Worm (Caenorhabditis elegans): ENCODE results near the gene nstp-3.
A peak's percentile ranks its signal among the peaks of the same experiment; 100 is the strongest.

nstp-3 gene

ce11 chrV:5844349-5844760, 46.3 kb upstream of the nstp-3 start (continued):
- TF ChIP-seq aha-1 (tag) (peak; percentile 91), ceh-32 (tag; optimal IDR thresholded peaks at IDR 0.05; ENCODE audit: poor library complexity) (no peak), hlh-30 (tag; optimal IDR thresholded peaks at IDR 0.05; ENCODE audit: insufficient read depth) (peak; percentile 99), ama-1 (optimal IDR thresholded peaks at IDR 0.05) (peak; percentile 34), hlh-11 (tag; optimal IDR thresholded peaks at IDR 0.05) (peak; percentile 94), mep-1 (tag; optimal IDR thresholded peaks at IDR 0.05) (peak; percentile 74), nhr-25 (tag; optimal IDR thresholded peaks at IDR 0.05; ENCODE audit: borderline replicate concordance, insufficient read depth) (peak; percentile 51), T20F7.1 (GFP tag; optimal IDR thresholded peaks at IDR 0.05) (peak; percentile 59), cey-2 (tag; optimal IDR thresholded peaks at IDR 0.05; ENCODE audit: borderline replicate concordance, insufficient read depth) (peak; percentile 83), hif-1 (tag; optimal IDR thresholded peaks at IDR 0.05) (peak in 1 of 2 experiments; percentile 18), nhr-11 (tag; optimal IDR thresholded peaks at IDR 0.05) (peak; percentile 87), mxl-3 (GFP tag; optimal IDR thresholded peaks at IDR 0.05) (peak; percentile 80), duxl-1 (tag; optimal IDR thresholded peaks at IDR 0.05; ENCODE audit: poor library complexity) (no peak), R02D3.7 (tag; optimal IDR thresholded peaks at IDR 0.05) (no peak), unc-62 (GFP tag; optimal IDR thresholded peaks at IDR 0.05 in 1 of 2) (peak in 1 of 2 experiments; percentile 99), unc-62 (tag; optimal IDR thresholded peaks at IDR 0.05) (no peak), spr-1 (tag; optimal IDR thresholded peaks at IDR 0.05) (peak; percentile 70), jun-1 (tag; optimal IDR thresholded peaks at IDR 0.05) (peak; percentile 30), T26A8.4 (GFP tag; IDR thresholded peaks at IDR 0.05) (peak; percentile 33; the same call in 1 of the 2 replicates), F49E8.2 (tag; optimal IDR thresholded peaks at IDR 0.05; ENCODE audit: borderline replicate concordance) (no peak), daf-12 (tag; optimal IDR thresholded peaks at IDR 0.05) (no peak)

- no peak; the same call in 1 of the 2 replicates for TF ChIP-seq snpc-1.2 (GFP tag; IDR thresholded peaks at IDR 0.05)
- TF ChIP-seq dve-1 (tag; optimal IDR thresholded peaks at IDR 0.05; ENCODE audit: insufficient read depth), result peak; percentile 93
- TF ChIP-seq aly-2 (tag; optimal IDR thresholded peaks at IDR 0.05), result no peak
- TF ChIP-seq aha-1 (tag), result peak; percentile 70
- TF ChIP-seq F26F4.8 (GFP tag; conservative IDR thresholded peaks at IDR 0.05), result no peak
- peak; percentile 87 for TF ChIP-seq nhr-77 (tag; optimal IDR thresholded peaks at IDR 0.05)
- TF ChIP-seq Y105C5A.15 (GFP tag; IDR thresholded peaks at IDR 0.05), result no peak
- no peak for TF ChIP-seq attf-4 (tag; optimal IDR thresholded peaks at IDR 0.05)
- TF ChIP-seq dmd-9 (GFP tag; IDR thresholded peaks at IDR 0.05), result no peak
- TF ChIP-seq ceh-20 (GFP tag; IDR thresholded peaks at IDR 0.05), result 0 out of 2 replicates have a peak, but pooled peaks have one; percentile 42
- TF ChIP-seq php-3 (GFP tag; IDR thresholded peaks at IDR 0.05), result peak; percentile 68
- no peak for TF ChIP-seq lim-7 (GFP tag; IDR thresholded peaks at IDR 0.05)
- peak; percentile 79 for TF ChIP-seq mdt-29 (GFP tag; IDR thresholded peaks at IDR 0.05)
- peak; percentile 39 for TF ChIP-seq nhr-102 (tag; optimal IDR thresholded peaks at IDR 0.05)
- TF ChIP-seq T20F7.1 (GFP tag; optimal IDR thresholded peaks at IDR 0.05), result peak; percentile 62
- peak; percentile 5 for TF ChIP-seq nhr-6 (tag; optimal IDR thresholded peaks at IDR 0.05)
- no peak for TF ChIP-seq daf-16 (GFP tag; optimal IDR thresholded peaks at IDR 0.05)
- peak; percentile 72 for TF ChIP-seq daf-16 (tag; optimal IDR thresholded peaks at IDR 0.05)
- TF ChIP-seq ctbp-1 (GFP tag; IDR thresholded peaks at IDR 0.05), result no peak
- 0 out of 2 replicates have a peak, but pooled peaks have one; percentile 7 for TF ChIP-seq tra-1 (GFP tag; IDR thresholded peaks at IDR 0.05)
- TF ChIP-seq daf-8 (GFP tag; IDR thresholded peaks at IDR 0.05), result no peak
- no peak for TF ChIP-seq lin-1 (GFP tag; IDR thresholded peaks at IDR 0.05)
- TF ChIP-seq zag-1 (tag; optimal IDR thresholded peaks at IDR 0.05), result no peak
- 0 out of 2 replicates have a peak, but pooled peaks have one; percentile 55 for TF ChIP-seq D1046.2 (GFP tag; IDR thresholded peaks at IDR 0.05)
- no peak for TF ChIP-seq daf-12 (tag; optimal IDR thresholded peaks at IDR 0.05)
- peak; percentile 89 for TF ChIP-seq hlh-11 (tag; optimal IDR thresholded peaks at IDR 0.05)
- peak in 1 of 2 experiments; percentile 50 for TF ChIP-seq lsy-2 (tag; optimal IDR thresholded peaks at IDR 0.05)
- 0 out of 2 replicates have a peak, but pooled peaks have one; percentile 4 for TF ChIP-seq mxl-2 (GFP tag; conservative IDR thresholded peaks at IDR 0.05)
- no peak for TF ChIP-seq gei-8 (GFP tag; optimal IDR thresholded peaks at IDR 0.05)
- no peak for TF ChIP-seq nhr-111 (GFP tag; optimal IDR thresholded peaks at IDR 0.05)
These were observed 45.6 kb upstream of the nstp-3 start for ce11 chrV:5843415-5844337.

Data from whole organism, L4 larva.